Fruit fly (Drosophila melanogaster) whole organism, embryonic: ENCODE measurements around the gene Ror.

Experiments
- BEAF-32 ChIP-seq: fragments of 200-800 bp; sonication (Bioruptor generic); optimal IDR thresholded peaks from 3 replicates; lab custom pipeline; 2017; ENCODE audit warnings: missing biosample characterization, missing genetic modification characterization, mild to moderate bottlenecking, moderate library complexity, missing genetic modification reagents
- CG10366 ChIP-seq: fragments of 200-800 bp; sonication (Bioruptor generic); IDR thresholded peaks from 2 replicates; pipeline ENCODE4 v1.3.6; 2022; ENCODE audit warnings: missing biosample characterization, missing genetic modification characterization
- CG10543 ChIP-seq: fragments of 200-800 bp; sonication (Bioruptor generic); optimal IDR thresholded peaks from 3 replicates; lab custom pipeline; 2017; ENCODE audit warnings: missing biosample characterization, mild to moderate bottlenecking, missing genetic modification characterization, moderate library complexity
- CG10565 ChIP-seq: fragments of 200-800 bp; sonication (Bioruptor generic); optimal IDR thresholded peaks from 3 replicates; lab custom pipeline; 2016; ENCODE audit warnings: missing biosample characterization, mild to moderate bottlenecking, missing genetic modification characterization
- CG11085 ChIP-seq: fragments of 200-800 bp; sonication (Bioruptor generic); IDR thresholded peaks from 2 replicates; pipeline ENCODE4 v1.3.6; 2022; ENCODE audit warnings: missing biosample characterization, missing genetic modification characterization
- CG11093 ChIP-seq: fragments of 200-800 bp; sonication (Bioruptor generic); IDR thresholded peaks from 3 replicates; pipeline ENCODE4 v1.3.6; 2022; ENCODE audit warnings: missing biosample characterization, missing genetic modification characterization
- CG12219 ChIP-seq: fragments of 200-800 bp; sonication (Bioruptor generic); optimal IDR thresholded peaks from 3 replicates; lab custom pipeline; 2018; ENCODE audit warnings: missing biosample characterization, mild to moderate bottlenecking, missing genetic modification characterization
- CG15514 ChIP-seq: fragments of 200-800 bp; sonication (Bioruptor generic); optimal IDR thresholded peaks from 3 replicates; lab custom pipeline; 2017; ENCODE audit warnings: missing biosample characterization, missing genetic modification characterization, mild to moderate bottlenecking, moderate library complexity, missing genetic modification reagents
- CG16779 ChIP-seq: fragments of 200-800 bp; sonication (Bioruptor generic); IDR thresholded peaks from 2 replicates; pipeline ENCODE4 v1.3.6; 2022; ENCODE audit warnings: missing biosample characterization, missing genetic modification characterization
- CG18262 ChIP-seq: fragments of 200-800 bp; optimal IDR thresholded peaks from 3 replicates; lab custom pipeline; 2019; ENCODE audit warnings: missing biosample characterization, mild to moderate bottlenecking, missing genetic modification characterization, moderate library complexity
- CG18764 ChIP-seq: fragments of 200-800 bp; sonication (Bioruptor generic); optimal IDR thresholded peaks from 3 replicates; lab custom pipeline; 2016; ENCODE audit warnings: missing biosample characterization, missing genetic modification characterization
- CG2678 ChIP-seq: fragments of 200-800 bp; sonication (Bioruptor generic); optimal IDR thresholded peaks from 3 replicates; lab custom pipeline; 2019; ENCODE audit warnings: missing biosample characterization, mild to moderate bottlenecking, missing genetic modification characterization, moderate library complexity
- CG2875 ChIP-seq: fragments of 200-800 bp; sonication (Bioruptor generic); optimal IDR thresholded peaks from 2 replicates; lab custom pipeline; 2017; ENCODE audit warnings: missing biosample characterization, mild to moderate bottlenecking, missing genetic modification characterization, missing genetic modification reagents
- CG30020 ChIP-seq: fragments of 200-800 bp; optimal IDR thresholded peaks from 2 replicates; lab custom pipeline; 2019; ENCODE audit warnings: missing biosample characterization, mild to moderate bottlenecking, missing genetic modification characterization, moderate library complexity
- CG31388 ChIP-seq: fragments of 200-800 bp; sonication (Bioruptor generic); optimal IDR thresholded peaks from 2 replicates; lab custom pipeline; 2016; ENCODE audit warnings: missing biosample characterization, missing genetic modification characterization
- CG32532 ChIP-seq: fragments of 200-800 bp; sonication (Bioruptor generic); IDR thresholded peaks from 2 replicates; pipeline ENCODE4 v1.3.6; 2022; ENCODE audit warnings: missing biosample characterization, missing genetic modification characterization
- CG3281 ChIP-seq: fragments of 200-800 bp; sonication (Bioruptor generic); optimal IDR thresholded peaks from 3 replicates; lab custom pipeline; 2017; ENCODE audit warnings: missing biosample characterization, mild to moderate bottlenecking, missing genetic modification characterization
- CG4360 ChIP-seq: fragments of 200-800 bp; sonication (Bioruptor generic); IDR thresholded peaks from 2 replicates; pipeline ENCODE4 v1.3.6; 2022; ENCODE audit warnings: missing biosample characterization, missing genetic modification characterization
- CG6689 ChIP-seq: fragments of 200-800 bp; sonication (Bioruptor generic); IDR thresholded peaks from 2 replicates; pipeline ENCODE4 v1.3.6; 2022; ENCODE audit warnings: missing biosample characterization, missing genetic modification characterization
- CG6765 ChIP-seq: fragments of 200-800 bp; sonication (Bioruptor generic); optimal IDR thresholded peaks from 3 replicates; lab custom pipeline; 2017; ENCODE audit warnings: missing biosample characterization, mild to moderate bottlenecking, missing genetic modification characterization
- CG8924 ChIP-seq: fragments of 200-800 bp; optimal IDR thresholded peaks from 3 replicates; lab custom pipeline; 2019; ENCODE audit warnings: missing biosample characterization, mild to moderate bottlenecking, missing genetic modification characterization, moderate library complexity
- CG9817 ChIP-seq: fragments of 200-800 bp; sonication (Bioruptor generic); optimal IDR thresholded peaks from 2 replicates; lab custom pipeline; 2018; ENCODE audit warnings: missing biosample characterization, mild to moderate bottlenecking, missing genetic modification characterization, moderate library complexity
- Chrac-16 ChIP-seq: fragments of 200-800 bp; sonication (Bioruptor generic); optimal IDR thresholded peaks from 3 replicates; lab custom pipeline; 2016; ENCODE audit warnings: missing biosample characterization, missing genetic modification characterization
- CoRest ChIP-seq: fragments of 200-800 bp; sonication (Bioruptor generic); optimal IDR thresholded peaks from 3 replicates; lab custom pipeline; 2018; ENCODE audit warnings: missing biosample characterization, mild to moderate bottlenecking, missing genetic modification characterization, moderate library complexity
- Dip3 ChIP-seq: fragments of 200-800 bp; sonication (Bioruptor generic); optimal IDR thresholded peaks from 3 replicates; lab custom pipeline; 2016; ENCODE audit warnings: missing biosample characterization, missing genetic modification characterization
- Doc3 ChIP-seq: fragments of 200-800 bp; sonication (Bioruptor generic); IDR thresholded peaks from 3 replicates; pipeline ENCODE4 v1.3.6; 2022; ENCODE audit warnings: missing biosample characterization, missing genetic modification characterization; ENCODE audit not compliant: partially characterized antibody
- E2f1 ChIP-seq: fragments of 200-800 bp; sonication (Bioruptor generic); IDR thresholded peaks from 2 replicates; pipeline ENCODE4 v1.3.6; 2022; ENCODE audit warnings: missing biosample characterization, missing genetic modification characterization
- Ets97D ChIP-seq: fragments of 200-800 bp; sonication (Bioruptor generic); optimal IDR thresholded peaks from 3 replicates; lab custom pipeline; 2016; ENCODE audit warnings: missing biosample characterization, missing genetic modification characterization
- H15 ChIP-seq: fragments of 200-800 bp; sonication (Bioruptor generic); IDR thresholded peaks from 3 replicates; pipeline ENCODE4 v1.3.6; 2022; ENCODE audit warnings: missing biosample characterization, missing genetic modification characterization
- HLH3B ChIP-seq: fragments of 200-800 bp; sonication (Bioruptor generic); IDR thresholded peaks from 2 replicates; pipeline ENCODE4 v1.3.6; 2022; ENCODE audit warnings: missing biosample characterization, missing genetic modification characterization
- Hey ChIP-seq: fragments of 200-800 bp; sonication (Bioruptor generic); optimal IDR thresholded peaks from 3 replicates; lab custom pipeline; 2018; ENCODE audit warnings: missing biosample characterization, mild to moderate bottlenecking, missing genetic modification characterization
- HmgZ ChIP-seq: fragments of 200-800 bp; sonication (Bioruptor generic); optimal IDR thresholded peaks from 2 replicates; lab custom pipeline; 2018; ENCODE audit warnings: missing biosample characterization, mild to moderate bottlenecking, missing genetic modification characterization
- PHDP ChIP-seq: fragments of 200-800 bp; sonication (Bioruptor generic); optimal IDR thresholded peaks from 3 replicates; lab custom pipeline; 2018; ENCODE audit warnings: missing biosample characterization, mild to moderate bottlenecking, missing genetic modification characterization, moderate library complexity
- ap ChIP-seq: fragments of 200-800 bp; sonication (Bioruptor generic); IDR thresholded peaks from 2 replicates; pipeline ENCODE4 v1.3.6; 2022; ENCODE audit warnings: missing biosample characterization, missing genetic modification characterization
- bigmax ChIP-seq: fragments of 200-800 bp; sonication (Bioruptor generic); optimal IDR thresholded peaks from 2 replicates; lab custom pipeline; 2018; ENCODE audit warnings: missing biosample characterization, mild to moderate bottlenecking, missing genetic modification characterization
- corto ChIP-seq: fragments of 200-800 bp; sonication (Bioruptor generic); optimal IDR thresholded peaks from 2 replicates; lab custom pipeline; 2016; ENCODE audit warnings: missing biosample characterization, mild to moderate bottlenecking, missing genetic modification characterization, moderate library complexity
- crc ChIP-seq: fragments of 200-800 bp; sonication (Bioruptor generic); optimal IDR thresholded peaks from 2 replicates; lab custom pipeline; 2016; ENCODE audit warnings: missing biosample characterization, missing genetic modification characterization
- dpn ChIP-seq, 2 experiments: fragments of 200-800 bp; sonication (Bioruptor generic); optimal IDR thresholded peaks; 3 replicates each; lab custom pipeline; 2016; ENCODE audit warnings: missing biosample characterization in 2 of 2, missing genetic modification characterization in 2 of 2
- ewg ChIP-seq: fragments of 200-800 bp; sonication (Bioruptor generic); optimal IDR thresholded peaks from 3 replicates; lab custom pipeline; 2017; ENCODE audit warnings: mild to moderate bottlenecking, missing biosample characterization, missing genetic modification reagents, missing genetic modification characterization
- gcm2 ChIP-seq: fragments of 200-800 bp; sonication (Bioruptor generic); optimal IDR thresholded peaks from 2 replicates; lab custom pipeline; 2016; ENCODE audit warnings: missing biosample characterization, missing genetic modification characterization
- mld ChIP-seq: fragments of 200-800 bp; sonication (Bioruptor generic); IDR thresholded peaks from 3 replicates; pipeline ENCODE4 v1.3.6; 2022; ENCODE audit warnings: missing biosample characterization, missing genetic modification characterization; ENCODE audit not compliant: partially characterized antibody
- nmo ChIP-seq: fragments of 200-800 bp; sonication (Bioruptor generic); optimal IDR thresholded peaks from 2 replicates; lab custom pipeline; 2018; ENCODE audit warnings: missing biosample characterization, mild to moderate bottlenecking, missing genetic modification characterization, moderate library complexity
- phol ChIP-seq: fragments of 200-800 bp; sonication (Bioruptor generic); optimal IDR thresholded peaks from 3 replicates; lab custom pipeline; 2018; ENCODE audit warnings: missing biosample characterization, mild to moderate bottlenecking, missing genetic modification characterization, moderate library complexity
- schlank ChIP-seq: fragments of 200-800 bp; sonication (Bioruptor generic); optimal IDR thresholded peaks from 2 replicates; lab custom pipeline; 2018; ENCODE audit warnings: missing biosample characterization, mild to moderate bottlenecking, missing genetic modification characterization
- sr ChIP-seq: fragments of 200-800 bp; sonication (Bioruptor generic); IDR thresholded peaks from 3 replicates; pipeline ENCODE4 v1.3.6; 2022; ENCODE audit warnings: missing biosample characterization, missing genetic modification characterization
- sug ChIP-seq: fragments of 200-800 bp; optimal IDR thresholded peaks from 2 replicates; lab custom pipeline; 2019; ENCODE audit warnings: missing biosample characterization, mild to moderate bottlenecking, missing genetic modification characterization, moderate library complexity
- tio ChIP-seq: fragments of 200-800 bp; sonication (Bioruptor generic); optimal IDR thresholded peaks from 2 replicates; lab custom pipeline; 2017; ENCODE audit warnings: missing biosample characterization, missing genetic modification characterization, inconsistent platforms
- trh ChIP-seq: fragments of 200-800 bp; sonication (Bioruptor generic); optimal IDR thresholded peaks from 2 replicates; lab custom pipeline; 2016; ENCODE audit warnings: missing biosample characterization, missing genetic modification characterization
- unc-4 ChIP-seq: fragments of 200-800 bp; sonication (Bioruptor generic); IDR thresholded peaks from 2 replicates; pipeline ENCODE4 v1.3.6; 2022; ENCODE audit warnings: missing biosample characterization, missing genetic modification characterization; ENCODE audit not compliant: partially characterized antibody
- yki ChIP-seq: fragments of >200 bp; optimal IDR thresholded peaks from 3 replicates; lab custom pipeline; 2018
- zfh2 ChIP-seq: fragments of 200-800 bp; sonication (Bioruptor generic); optimal IDR thresholded peaks from 2 replicates; lab custom pipeline; 2016; ENCODE audit warnings: missing biosample characterization, missing genetic modification characterization

The Ror gene

DNA sequence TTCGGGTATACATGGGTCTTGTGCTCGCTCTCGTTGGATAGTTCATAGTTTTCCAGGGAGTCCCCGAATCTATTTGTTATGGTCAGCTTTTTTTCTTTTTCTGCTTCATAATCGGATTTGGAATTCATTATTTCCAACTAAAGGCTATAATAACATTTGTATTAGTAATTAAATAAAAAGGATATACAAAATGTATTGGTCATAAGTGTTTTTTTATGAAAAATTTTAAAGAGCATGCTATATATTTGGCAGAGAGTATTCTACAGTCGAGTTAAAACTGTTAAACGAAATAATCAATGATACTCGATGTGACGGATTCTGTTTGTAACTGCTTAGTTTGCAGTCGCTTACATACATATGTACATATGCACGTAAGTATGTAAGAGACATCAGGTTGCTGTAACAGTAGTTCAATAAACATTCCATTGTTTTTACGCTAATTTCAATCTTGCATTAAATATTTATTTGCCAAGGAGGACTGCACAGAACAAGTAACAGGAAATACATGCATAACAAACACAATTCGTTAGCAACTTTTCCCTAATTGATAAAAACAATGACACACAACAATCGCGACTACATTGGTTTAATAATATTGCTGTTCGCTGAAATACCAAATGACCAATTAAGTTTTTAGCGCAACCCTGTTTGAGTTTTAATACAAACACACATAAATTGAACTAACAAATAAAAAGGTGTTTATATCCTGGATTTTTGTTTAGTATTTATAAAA is 47.6 kb downstream of the Ror start (continued):
- TF ChIP-seq CG2678 (tag; lab: Kevin White, UChicago) = no peak
- TF ChIP-seq CG11093 (GFP tag; lab: Robert Waterston, UW) = no peak
- no peak for TF ChIP-seq Ets97D
- no peak for TF ChIP-seq crc (GFP tag; lab: Kevin White, UChicago)
- no peak for TF ChIP-seq CG8924 (tag; lab: Kevin White, UChicago)
- no peak for TF ChIP-seq CG9817 (tag; lab: Kevin White, UChicago)
- no peak for TF ChIP-seq tio
- no peak for TF ChIP-seq mld (GFP tag; lab: Robert Waterston, UW)
- no peak for TF ChIP-seq CG32532 (GFP tag; lab: Robert Waterston, UW)
- peak in 1 of 2 experiments; percentile 8 for TF ChIP-seq dpn (GFP tag; optimal IDR thresholded peaks at IDR 0.05; lab: Kevin White, UChicago)
- TF ChIP-seq CG18764 (GFP tag; lab: Kevin White, UChicago) = no peak
- no peak for TF ChIP-seq HmgZ (tag; lab: Kevin White, UChicago)
- TF ChIP-seq BEAF-32 (GFP tag; lab: Kevin White, UChicago) = no peak
- TF ChIP-seq CG11085 (GFP tag; lab: Robert Waterston, UW) = no peak
- no peak for TF ChIP-seq E2f1
- peak; percentile 0 for TF ChIP-seq CG18262
- TF ChIP-seq CG4360 (GFP tag; lab: Robert Waterston, UW) = no peak
- no peak for TF ChIP-seq ewg (GFP tag; lab: Kevin White, UChicago)
- TF ChIP-seq CG31388 (GFP tag; lab: Kevin White, UChicago) = no peak
- peak; percentile 17 for TF ChIP-seq CG12219
- TF ChIP-seq bigmax = no peak
- no peak for TF ChIP-seq unc-4 (GFP tag; lab: Robert Waterston, UW)
- TF ChIP-seq Hey (tag; lab: Kevin White, UChicago) = no peak
- TF ChIP-seq CG6689 (GFP tag; lab: Robert Waterston, UW) = no peak
- TF ChIP-seq zfh2 (GFP tag; lab: Kevin White, UChicago) = no peak
- peak; percentile 30 for TF ChIP-seq nmo (GFP tag; lab: Kevin White, UChicago)
- TF ChIP-seq CoRest (tag; lab: Kevin White, UChicago) = no peak
- no peak for TF ChIP-seq CG6765 (GFP tag; lab: Kevin White, UChicago)
- no peak for TF ChIP-seq CG10366 (GFP tag; lab: Robert Waterston, UW)
- TF ChIP-seq trh (GFP tag; lab: Kevin White, UChicago) = no peak
- TF ChIP-seq CG15514 (GFP tag; lab: Kevin White, UChicago) = no peak
- no peak for TF ChIP-seq Dip3 (GFP tag; lab: Kevin White, UChicago)
- no peak for TF ChIP-seq gcm2 (GFP tag; lab: Kevin White, UChicago)
- TF ChIP-seq sr (GFP tag; lab: Robert Waterston, UW) = no peak
- no peak for TF ChIP-seq CG3281 (GFP tag; lab: Kevin White, UChicago)
- TF ChIP-seq CG2875 (GFP tag; lab: Kevin White, UChicago) = no peak
- TF ChIP-seq Chrac-16 = no peak
- TF ChIP-seq sug (tag; lab: Kevin White, UChicago) = no peak
- no peak for TF ChIP-seq HLH3B (GFP tag; lab: Robert Waterston, UW)
- TF ChIP-seq schlank (tag; lab: Kevin White, UChicago) = no peak
- TF ChIP-seq ap (GFP tag; lab: Robert Waterston, UW) = no peak
- peak; percentile 33 for TF ChIP-seq PHDP (tag; lab: Kevin White, UChicago)
- no peak for TF ChIP-seq Doc3 (GFP tag; lab: Robert Waterston, UW)
- no peak for TF ChIP-seq CG30020
- TF ChIP-seq corto (GFP tag; lab: Kevin White, UChicago) = no peak
- no peak for TF ChIP-seq CG16779 (GFP tag; lab: Robert Waterston, UW)
- TF ChIP-seq CG10543 (GFP tag; lab: Kevin White, UChicago) = no peak
- TF ChIP-seq phol (tag; lab: Kevin White, UChicago) = peak; percentile 5
- no peak for TF ChIP-seq H15
- TF ChIP-seq CG10565 = no peak
- no peak for TF ChIP-seq yki (lab: Kevin White, UChicago)
